Worm (Caenorhabditis elegans): ENCODE data around the gene F58E6.8.

ce11 chrV:9755725-9756124 is at the start of gene F58E6.8:
- TF ChIP-seq C06A6.2 (GFP tag; conservative IDR thresholded peaks at IDR 0.05) (no peak), Y53F4B.3 (GFP tag; IDR thresholded peaks at IDR 0.05) (no peak), ceh-40 (GFP tag; IDR thresholded peaks at IDR 0.05) (no peak), ceh-58 (GFP tag; IDR thresholded peaks at IDR 0.05) (no peak), D2030.7 (GFP tag; IDR thresholded peaks at IDR 0.05) (no peak), dpl-1 (GFP tag; optimal IDR thresholded peaks at IDR 0.05) (no peak), lin-35 (GFP tag; optimal IDR thresholded peaks at IDR 0.05) (no peak), gei-17 (GFP tag; optimal IDR thresholded peaks at IDR 0.05) (no peak), bed-1 (GFP tag; IDR thresholded peaks at IDR 0.05) (no peak), aptf-2 (GFP tag; conservative IDR thresholded peaks at IDR 0.05) (no peak), ztf-26 (tag; optimal IDR thresholded peaks at IDR 0.05) (no peak)

Data from whole organism, young adult.